Worm (Caenorhabditis elegans) whole organism, young adult: ENCODE data around the gene aptf-1.

Experiments
- B0019.2 ChIP-seq: fragments of 200-800 bp; sonication (Bioruptor generic); conservative IDR thresholded peaks from 2 replicates; pipeline ENCODE4 v1.3.6; 2022; ENCODE audit warnings: missing genetic modification reagents, missing genetic modification characterization, missing compliant biosample characterization
- B0336.3 ChIP-seq: fragments of 200-800 bp; sonication (Bioruptor generic); IDR thresholded peaks from 2 replicates; pipeline ENCODE4 v1.3.6; 2022; ENCODE audit warnings: missing genetic modification characterization, missing compliant biosample characterization
- C17E4.6 ChIP-seq: fragments of 200-800 bp; sonication (Bioruptor generic); IDR thresholded peaks from 2 replicates; pipeline ENCODE4 v1.3.6; 2022; ENCODE audit warnings: missing genetic modification reagents, missing genetic modification characterization, missing compliant biosample characterization
- F23B12.7 ChIP-seq: sonication (generic microtip); optimal IDR thresholded peaks from 2 replicates; lab custom pipeline; 2017; ENCODE audit warnings: missing genetic modification characterization, mild to moderate bottlenecking, missing compliant biosample characterization, antibody characterized with exemption, moderate library complexity; ENCODE audit not compliant: insufficient read depth
- F39B2.1 ChIP-seq: fragments of 200-800 bp; sonication (Bioruptor generic); IDR thresholded peaks from 2 replicates; pipeline ENCODE4 v1.3.6; 2022; ENCODE audit warnings: missing genetic modification reagents, missing genetic modification characterization, missing compliant biosample characterization
- T07F8.4 ChIP-seq: sonication (generic microtip); optimal IDR thresholded peaks from 2 replicates; lab custom pipeline; 2016; ENCODE audit warnings: mild to moderate bottlenecking, missing genetic modification characterization, moderate library complexity, missing compliant biosample characterization
- Y56A3A.18 ChIP-seq: fragments of 200-800 bp; sonication (Bioruptor generic); IDR thresholded peaks from 2 replicates; pipeline ENCODE4 v1.3.6; 2022; ENCODE audit warnings: missing genetic modification reagents, missing genetic modification characterization, missing compliant biosample characterization
- ama-1 ChIP-seq, 3 experiments: fragments of 150-350 bp in 1 of 3; sonication (generic microtip) in 2 of 3; optimal IDR thresholded peaks; 2 replicates each; lab custom pipeline; 2014 to 2018; ENCODE audit warnings: missing biosample characterization in 2 of 3, missing genetic modification characterization in 2 of 3, missing genetic modification reagents in 2 of 3
- atf-7 ChIP-seq: sonication (generic microtip); optimal IDR thresholded peaks from 2 replicates; lab custom pipeline; 2017; ENCODE audit warnings: mild to moderate bottlenecking, missing genetic modification characterization, missing compliant biosample characterization
- athp-1 ChIP-seq: sonication (generic microtip); optimal IDR thresholded peaks from 2 replicates; lab custom pipeline; 2017; ENCODE audit warnings: mild to moderate bottlenecking, missing genetic modification characterization, missing compliant biosample characterization
- attf-5 ChIP-seq: fragments of 200-800 bp; sonication (Bioruptor generic); optimal IDR thresholded peaks from 2 replicates; lab custom pipeline; 2018; ENCODE audit warnings: mild to moderate bottlenecking, missing genetic modification characterization, missing compliant biosample characterization
- bed-2 ChIP-seq: fragments of 200-800 bp; sonication (Bioruptor generic); IDR thresholded peaks from 2 replicates; pipeline ENCODE4 v1.3.6; 2022; ENCODE audit warnings: missing genetic modification reagents, missing genetic modification characterization, missing compliant biosample characterization
- cebp-1 ChIP-seq, 2 experiments: fragments of 200-800 bp in 1 of 2; sonication (Bioruptor generic) in 1 of 2; sonication (generic microtip) in 1 of 2; IDR thresholded peaks in 1 of 2; optimal IDR thresholded peaks in 1 of 2; 2 replicates each; pipeline versions ENCODE4 v1.3.6 to Lab custom; 2017 to 2022; ENCODE audit warnings: missing compliant biosample characterization in 2 of 2, missing genetic modification characterization in 2 of 2, mild to moderate bottlenecking in 1 of 2, missing genetic modification reagents in 1 of 2, moderate library complexity in 1 of 2
- ceh-40 ChIP-seq: fragments of 200-800 bp; sonication (Bioruptor generic); IDR thresholded peaks from 2 replicates; pipeline ENCODE4 v1.3.6; 2022; ENCODE audit warnings: missing genetic modification characterization, missing compliant biosample characterization
- ceh-79 ChIP-seq: sonication (generic microtip); optimal IDR thresholded peaks from 2 replicates; lab custom pipeline; 2017; ENCODE audit warnings: mild to moderate bottlenecking, missing genetic modification characterization, missing compliant biosample characterization
- die-1 ChIP-seq: sonication (generic microtip); optimal IDR thresholded peaks from 2 replicates; lab custom pipeline; 2016; ENCODE audit warnings: missing genotype, mild to moderate bottlenecking, missing genetic modification characterization, missing compliant biosample characterization
- dox-1 ChIP-seq: fragments of 200-800 bp; sonication (Bioruptor generic); IDR thresholded peaks from 2 replicates; pipeline ENCODE4 v1.3.6; 2022; ENCODE audit warnings: missing genetic modification reagents, missing genetic modification characterization, missing compliant biosample characterization
- dpff-1 ChIP-seq: sonication (generic microtip); optimal IDR thresholded peaks from 2 replicates; lab custom pipeline; 2017; ENCODE audit warnings: mild to moderate bottlenecking, missing genetic modification characterization, missing compliant biosample characterization
- efl-1 ChIP-seq: fragments of 150-350 bp; optimal IDR thresholded peaks from 2 replicates; lab custom pipeline; 2014; ENCODE audit warnings: missing biosample characterization, missing genetic modification reagents, missing genetic modification characterization
- egl-18 ChIP-seq: fragments of 200-800 bp; sonication (Bioruptor generic); IDR thresholded peaks from 2 replicates; pipeline ENCODE4 v1.3.6; 2022; ENCODE audit warnings: missing genetic modification reagents, missing genetic modification characterization, missing compliant biosample characterization
- ekl-4 ChIP-seq: fragments of 200-800 bp; sonication (Bioruptor generic); IDR thresholded peaks from 2 replicates; pipeline ENCODE4 v1.3.6; 2022; ENCODE audit warnings: missing genetic modification reagents, missing genetic modification characterization, missing compliant biosample characterization
- him-1 ChIP-seq: sonication (generic microtip); optimal IDR thresholded peaks from 2 replicates; lab custom pipeline; 2016; ENCODE audit warnings: missing genotype, missing genetic modification reagents, missing genetic modification characterization, missing compliant biosample characterization
- hlh-26 ChIP-seq: fragments of 200-800 bp; sonication (Bioruptor generic); conservative IDR thresholded peaks from 2 replicates; pipeline ENCODE4 v1.3.6; 2022; ENCODE audit warnings: missing genetic modification reagents, missing genetic modification characterization, missing compliant biosample characterization
- hmg-1.2 ChIP-seq: fragments of 200-800 bp; sonication (Bioruptor generic); IDR thresholded peaks from 2 replicates; pipeline ENCODE4 v1.3.6; 2022; ENCODE audit warnings: missing genetic modification reagents, missing genetic modification characterization, missing compliant biosample characterization
- hrde-1 ChIP-seq: sonication (generic microtip); optimal IDR thresholded peaks from 2 replicates; lab custom pipeline; 2016; ENCODE audit warnings: missing genetic modification characterization, mild to moderate bottlenecking, missing compliant biosample characterization, moderate library complexity, missing genotype, missing genetic modification reagents, borderline replicate concordance
- lag-1 ChIP-seq: fragments of 200-800 bp; sonication (Bioruptor generic); IDR thresholded peaks from 2 replicates; pipeline ENCODE4 v1.3.6; 2022; ENCODE audit warnings: missing genetic modification reagents, missing genetic modification characterization, missing compliant biosample characterization
- let-607 ChIP-seq, 2 experiments: fragments of 200-800 bp in 1 of 2; sonication (Bioruptor generic) in 1 of 2; sonication (generic microtip) in 1 of 2; optimal IDR thresholded peaks; 2 replicates each; lab custom pipeline; 2016 to 2018; ENCODE audit warnings: mild to moderate bottlenecking in 2 of 2, missing compliant biosample characterization in 2 of 2, missing genetic modification characterization in 2 of 2, moderate library complexity in 2 of 2, missing genotype in 1 of 2
- lin-35 ChIP-seq, 3 experiments: fragments of 150-350 bp in 2 of 3; sonication (generic microtip) in 1 of 3; optimal IDR thresholded peaks; 2 replicates each; lab custom pipeline; 2014 to 2018; ENCODE audit warnings: missing biosample characterization in 3 of 3, missing genetic modification characterization in 3 of 3, missing genetic modification reagents in 3 of 3
- madf-3 ChIP-seq: fragments of 200-800 bp; sonication (Bioruptor generic); IDR thresholded peaks from 2 replicates; pipeline ENCODE4 v1.3.6; 2022; ENCODE audit warnings: missing genetic modification reagents, missing genetic modification characterization, missing compliant biosample characterization
- mcd-1 ChIP-seq: fragments of 200-800 bp; sonication (Bioruptor generic); IDR thresholded peaks from 2 replicates; pipeline ENCODE4 v1.3.6; 2022; ENCODE audit warnings: missing genetic modification reagents, missing genetic modification characterization, missing compliant biosample characterization
- mel-28 ChIP-seq: sonication (generic microtip); optimal IDR thresholded peaks from 2 replicates; lab custom pipeline; 2016; ENCODE audit warnings: borderline replicate concordance, mild to moderate bottlenecking, missing genetic modification characterization, missing compliant biosample characterization
- nfya-2 ChIP-seq: fragments of 200-800 bp; sonication (Bioruptor generic); IDR thresholded peaks from 2 replicates; pipeline ENCODE4 v1.3.6; 2022; ENCODE audit warnings: missing genetic modification reagents, missing genetic modification characterization, missing compliant biosample characterization
- nhr-80 ChIP-seq: sonication (generic microtip); optimal IDR thresholded peaks from 2 replicates; lab custom pipeline; 2016; ENCODE audit warnings: missing genetic modification characterization, missing compliant biosample characterization
- pbrm-1 ChIP-seq: fragments of 200-800 bp; sonication (Bioruptor generic); IDR thresholded peaks from 2 replicates; pipeline ENCODE4 v1.3.6; 2022; ENCODE audit warnings: missing genetic modification reagents, missing genetic modification characterization, missing compliant biosample characterization
- rcor-1 ChIP-seq: fragments of 200-800 bp; sonication (Bioruptor generic); IDR thresholded peaks from 2 replicates; pipeline ENCODE4 v1.3.6; 2022; ENCODE audit warnings: missing genetic modification reagents, missing genetic modification characterization, missing compliant biosample characterization
- rec-8 ChIP-seq, 2 experiments: sonication (generic microtip); optimal IDR thresholded peaks; 2 replicates each; lab custom pipeline; 2016; ENCODE audit warnings: mild to moderate bottlenecking in 2 of 2, missing genetic modification characterization in 2 of 2, missing genetic modification reagents in 2 of 2, missing genotype in 2 of 2, missing biosample characterization in 1 of 2, missing compliant biosample characterization in 1 of 2, moderate library complexity in 1 of 2
- rpc-1 ChIP-seq, 2 experiments: fragments of 150-350 bp in 1 of 2; sonication (generic microtip) in 1 of 2; optimal IDR thresholded peaks; 2 replicates each; lab custom pipeline; 2014 to 2018; ENCODE audit warnings: missing biosample characterization in 1 of 2, missing genetic modification characterization in 1 of 2, missing genetic modification reagents in 1 of 2, missing genotype in 1 of 2
- sdz-38 ChIP-seq: sonication (generic microtip); optimal IDR thresholded peaks from 2 replicates; lab custom pipeline; 2016; ENCODE audit warnings: missing genotype, missing genetic modification characterization, missing compliant biosample characterization
- snpc-1.1 ChIP-seq: sonication (generic microtip); optimal IDR thresholded peaks from 2 replicates; lab custom pipeline; 2017; ENCODE audit warnings: missing genetic modification characterization, mild to moderate bottlenecking, missing compliant biosample characterization, antibody characterized with exemption, moderate library complexity, missing genotype, missing genetic modification reagents; ENCODE audit not compliant: insufficient read depth
- snpc-3.4 ChIP-seq: sonication (generic microtip); optimal IDR thresholded peaks from 2 replicates; lab custom pipeline; 2017; ENCODE audit warnings: missing genetic modification characterization, mild to moderate bottlenecking, missing compliant biosample characterization, antibody characterized with exemption, moderate library complexity, missing genotype, missing genetic modification reagents
- zim-3 ChIP-seq: sonication (generic microtip); optimal IDR thresholded peaks from 2 replicates; lab custom pipeline; 2017; ENCODE audit warnings: mild to moderate bottlenecking, missing genetic modification characterization, moderate library complexity, missing compliant biosample characterization
- ztf-18 ChIP-seq: sonication (generic microtip); optimal IDR thresholded peaks from 2 replicates; lab custom pipeline; 2016; ENCODE audit warnings: missing genotype, mild to moderate bottlenecking, missing genetic modification characterization, missing compliant biosample characterization

The aptf-1 gene

DNA sequence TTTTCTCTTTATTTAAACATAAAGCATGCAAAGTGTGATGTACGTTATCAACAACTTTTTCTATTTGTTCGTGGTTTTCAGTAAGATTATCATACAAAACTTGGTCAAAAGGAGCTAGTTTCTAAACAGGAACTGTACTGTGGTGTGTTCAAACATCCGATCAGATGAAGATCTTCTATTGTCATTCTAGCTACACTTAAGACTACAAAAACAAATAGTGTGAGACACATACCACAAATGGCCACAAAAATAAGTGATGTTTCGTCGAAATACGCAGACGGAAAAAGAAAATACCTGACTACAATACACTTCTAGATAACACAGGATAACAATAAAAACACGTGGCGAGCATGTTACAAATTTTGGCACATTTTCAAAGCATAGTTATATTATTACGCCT lies 6.1 kb upstream of the aptf-1 start:
- TF ChIP-seq nhr-80 (tag; lab: Kevin White, UChicago) (peak; percentile 58), B0336.3 (no peak), T07F8.4 (tag; lab: Kevin White, UChicago) (no peak), ceh-40 (no peak), C17E4.6 (GFP tag; lab: Robert Waterston, UW) (no peak)

DNA sequence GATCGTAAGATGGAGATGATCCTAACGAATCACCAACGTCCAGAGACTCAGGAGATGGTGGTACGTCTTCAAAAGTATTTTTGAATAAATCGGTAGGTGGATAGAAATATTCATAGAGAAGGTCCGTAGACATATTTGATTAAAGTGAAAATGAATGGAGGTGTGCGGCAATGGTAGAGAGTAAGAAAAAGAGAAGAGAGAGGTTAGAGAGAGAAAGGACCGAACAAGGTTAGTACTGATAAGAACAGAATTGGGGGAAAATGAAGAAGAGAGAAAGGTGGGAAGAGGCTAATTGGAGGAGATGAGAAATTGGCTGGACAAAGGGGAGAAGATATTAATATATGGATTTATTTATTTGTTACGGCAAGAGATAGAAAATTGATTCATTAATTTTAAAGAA lies 5.1 kb upstream of the aptf-1 start, which contains the start of gene nhr-22:
Gene nhr-22 (minus strand): TSS at position 137 of the 400 bp plus-strand sequence.
- no peak for TF ChIP-seq mel-28 (tag; lab: Kevin White, UChicago)
- TF ChIP-seq snpc-3.4 (tag; lab: Kevin White, UChicago), result no peak
- TF ChIP-seq hmg-1.2 (GFP tag; lab: Robert Waterston, UW), result no peak
- no peak for TF ChIP-seq bed-2 (GFP tag; lab: Robert Waterston, UW)
- no peak for TF ChIP-seq die-1 (tag; lab: Kevin White, UChicago)
- TF ChIP-seq efl-1 (GFP tag; lab: Kevin White, UChicago), result no peak
- no peak for TF ChIP-seq zim-3

DNA sequence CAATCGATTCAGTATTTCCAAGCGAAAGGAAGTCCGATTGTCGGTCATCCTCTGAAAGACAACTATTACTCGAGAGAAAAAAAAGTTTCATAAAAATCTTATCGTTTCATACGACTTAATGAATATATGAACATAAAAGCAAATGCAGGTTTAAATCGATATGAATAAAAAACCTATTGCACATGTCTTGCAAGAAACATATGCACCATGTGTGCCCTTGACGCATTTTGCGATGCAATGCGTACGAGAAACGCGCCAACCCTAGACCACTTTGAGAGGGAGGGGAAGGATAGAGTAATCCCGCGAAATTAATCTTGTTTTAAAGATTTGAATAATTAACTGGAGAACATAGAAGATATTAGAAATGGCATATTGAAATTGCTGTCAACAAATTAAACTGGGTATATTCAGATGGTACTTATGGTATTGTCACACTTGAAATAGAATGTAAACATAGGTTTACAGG lies 1.4 kb upstream of the aptf-1 start, which contains the start of gene atg-16.2:
Gene atg-16.2 (minus strand): TSS at position 51 of the 466 bp plus-strand sequence.
- no peak for TF ChIP-seq nfya-2
- TF ChIP-seq him-1 (tag; lab: Kevin White, UChicago), result no peak
- 0 out of 2 replicates have a peak, but pooled peaks have one; percentile 50 for TF ChIP-seq dox-1
- TF ChIP-seq sdz-38 (tag; lab: Kevin White, UChicago), result no peak
- no peak for TF ChIP-seq madf-3 (GFP tag; lab: Robert Waterston, UW)
- no peak for TF ChIP-seq dpff-1 (tag; lab: Kevin White, UChicago)
- TF ChIP-seq bed-2 (GFP tag; lab: Robert Waterston, UW), result no peak
- TF ChIP-seq nhr-80 (tag; lab: Kevin White, UChicago), result peak; percentile 74
- no peak for TF ChIP-seq ceh-79 (tag; lab: Kevin White, UChicago)
- TF ChIP-seq mcd-1, result no peak
- TF ChIP-seq F23B12.7 (tag; lab: Kevin White, UChicago), result no peak
- no peak for TF ChIP-seq let-607 (tag; optimal IDR thresholded peaks at IDR 0.05; lab: Kevin White, UChicago)
- peak; percentile 69 for TF ChIP-seq attf-5 (GFP tag; lab: Kevin White, UChicago)
- no peak for TF ChIP-seq rec-8 (tag; optimal IDR thresholded peaks at IDR 0.05; lab: Kevin White, UChicago)
- TF ChIP-seq pbrm-1 (GFP tag; lab: Robert Waterston, UW), result no peak
- TF ChIP-seq lag-1 (GFP tag; lab: Robert Waterston, UW), result no peak
- TF ChIP-seq B0019.2 (GFP tag; lab: Robert Waterston, UW), result no peak
- peak; percentile 90 for TF ChIP-seq ztf-18
- TF ChIP-seq efl-1 (GFP tag; lab: Kevin White, UChicago), result peak; percentile 32
- TF ChIP-seq F39B2.1 (GFP tag; lab: Robert Waterston, UW), result no peak
- no peak for TF ChIP-seq egl-18
- no peak for TF ChIP-seq snpc-1.1 (tag; lab: Kevin White, UChicago)
- TF ChIP-seq ama-1 (optimal IDR thresholded peaks at IDR 0.05; lab: Kevin White, UChicago), result no peak
- no peak for TF ChIP-seq ama-1 (GFP tag; optimal IDR thresholded peaks at IDR 0.05; lab: Kevin White, UChicago)
- peak; percentile 19; the same call in 1 of the 2 replicates for TF ChIP-seq hmg-1.2 (GFP tag; lab: Robert Waterston, UW)
- no peak for TF ChIP-seq ekl-4 (GFP tag; lab: Robert Waterston, UW)
- TF ChIP-seq athp-1 (tag; lab: Kevin White, UChicago), result no peak
- TF ChIP-seq rcor-1 (GFP tag; lab: Robert Waterston, UW), result 0 out of 2 replicates have a peak, but pooled peaks have one; percentile 23
- TF ChIP-seq mel-28 (tag; lab: Kevin White, UChicago), result no peak
- TF ChIP-seq lin-35 (GFP tag; optimal IDR thresholded peaks at IDR 0.05; lab: Kevin White, UChicago), result peak in 1 of 3 experiments; percentile 31
- TF ChIP-seq atf-7 (tag; lab: Kevin White, UChicago), result no peak
- no peak for TF ChIP-seq rpc-1 (optimal IDR thresholded peaks at IDR 0.05; lab: Kevin White, UChicago)
- TF ChIP-seq rpc-1 (tag; optimal IDR thresholded peaks at IDR 0.05; lab: Kevin White, UChicago), result no peak
- TF ChIP-seq hrde-1, result no peak
- TF ChIP-seq Y56A3A.18 (GFP tag; lab: Robert Waterston, UW), result no peak
- TF ChIP-seq hlh-26 (GFP tag; lab: Robert Waterston, UW), result no peak
- TF ChIP-seq cebp-1 (GFP tag; IDR thresholded peaks at IDR 0.05; lab: Robert Waterston, UW), result no peak
- no peak for TF ChIP-seq cebp-1 (tag; optimal IDR thresholded peaks at IDR 0.05; lab: Kevin White, UChicago)
